Worm (Caenorhabditis elegans) whole organism, L4 larva: ENCODE measurements around the gene srg-36.

ENCODE experiments used
- D1046.2 ChIP-seq: fragments of 200-800 bp; sonication (Bioruptor generic); IDR thresholded peaks from 2 replicates; pipeline ENCODE4 v1.3.6; 2022; ENCODE audit warnings: missing genetic modification characterization, missing compliant biosample characterization
- F44E2.7 ChIP-seq: fragments of 200-800 bp; sonication (Bioruptor generic); IDR thresholded peaks from 2 replicates; pipeline ENCODE4 v2.1.2; 2022; ENCODE audit warnings: missing genetic modification characterization, missing compliant biosample characterization
- Y48G9A.11 ChIP-seq: fragments of 200-800 bp; sonication (Bioruptor generic); IDR thresholded peaks from 2 replicates; pipeline ENCODE4 v1.3.6; 2022; ENCODE audit warnings: missing genetic modification reagents, missing genetic modification characterization, missing compliant biosample characterization
- ZK546.5 ChIP-seq, 2 experiments: sonication (generic microtip); optimal IDR thresholded peaks; 2 replicates each; lab custom pipeline; 2017; ENCODE audit warnings: missing biosample characterization in 2 of 2, missing genetic modification characterization in 2 of 2
- aha-1 ChIP-seq: fragments of 150-350 bp; peaks from one replicate; lab custom pipeline; 2014; ENCODE audit warnings: missing biosample characterization, missing genetic modification characterization
- ceh-44 ChIP-seq: fragments of 200-800 bp; sonication (Bioruptor generic); IDR thresholded peaks from 2 replicates; pipeline ENCODE4 v1.3.6; 2022; ENCODE audit warnings: missing genetic modification reagents, missing genetic modification characterization, missing compliant biosample characterization
- ceh-82 ChIP-seq: sonication (generic microtip); optimal IDR thresholded peaks from 2 replicates; lab custom pipeline; 2017; ENCODE audit warnings: missing biosample characterization, missing genetic modification characterization
- ces-1 ChIP-seq: fragments of 150-350 bp; sonication (generic microtip); optimal IDR thresholded peaks from 4 replicates; lab custom pipeline; 2014; ENCODE audit warnings: missing biosample characterization, missing genetic modification reagents, missing genetic modification characterization
- dpl-1 ChIP-seq: fragments of 150-350 bp; optimal IDR thresholded peaks from 2 replicates; lab custom pipeline; 2014; ENCODE audit warnings: missing biosample characterization, missing genetic modification reagents, missing genetic modification characterization
- duxl-1 ChIP-seq: sonication (generic microtip); optimal IDR thresholded peaks from 2 replicates; lab custom pipeline; 2016; ENCODE audit warnings: mild to moderate bottlenecking, missing genetic modification characterization, moderate library complexity, missing compliant biosample characterization; ENCODE audit not compliant: poor library complexity
- dve-1 ChIP-seq: sonication (generic microtip); optimal IDR thresholded peaks from 2 replicates; lab custom pipeline; 2017; ENCODE audit warnings: antibody characterized with exemption, mild to moderate bottlenecking, missing genetic modification characterization, missing compliant biosample characterization; ENCODE audit not compliant: insufficient read depth
- egl-27 ChIP-seq: sonication (generic microtip); optimal IDR thresholded peaks from 3 replicates; lab custom pipeline; 2017; ENCODE audit warnings: missing biosample characterization, missing genetic modification reagents, missing genetic modification characterization
- egl-43 ChIP-seq: fragments of 200-800 bp; sonication (Bioruptor generic); IDR thresholded peaks from 2 replicates; pipeline ENCODE4 v1.3.6; 2022; ENCODE audit warnings: missing genetic modification reagents, missing genetic modification characterization, missing compliant biosample characterization
- fos-1 ChIP-seq: fragments of 150-350 bp; optimal IDR thresholded peaks from 2 replicates; lab custom pipeline; 2014; ENCODE audit warnings: missing biosample characterization, missing genetic modification characterization
- jun-1 ChIP-seq: fragments of 150-350 bp; optimal IDR thresholded peaks from 2 replicates; lab custom pipeline; 2014; ENCODE audit warnings: missing biosample characterization, missing genetic modification reagents, missing genetic modification characterization
- lin-29 ChIP-seq: fragments of 200-800 bp; sonication (Bioruptor generic); IDR thresholded peaks from 2 replicates; pipeline ENCODE4 v1.3.6; 2022; ENCODE audit warnings: missing genetic modification reagents, missing genetic modification characterization, missing compliant biosample characterization
- lin-39 ChIP-seq: fragments of 150-350 bp; optimal IDR thresholded peaks from 2 replicates; lab custom pipeline; 2014; ENCODE audit warnings: missing biosample characterization, missing genetic modification reagents, missing genetic modification characterization
- madf-5 ChIP-seq, 2 experiments: fragments of 200-800 bp; sonication (Bioruptor generic); IDR thresholded peaks; 2 replicates each; pipeline ENCODE4 v1.3.6; 2022; ENCODE audit warnings: missing compliant biosample characterization in 2 of 2, missing genetic modification characterization in 2 of 2
- mdt-29 ChIP-seq: fragments of 200-800 bp; sonication (Bioruptor generic); IDR thresholded peaks from 2 replicates; pipeline ENCODE4 v1.3.6; 2022; ENCODE audit warnings: missing genetic modification reagents, missing genetic modification characterization, missing compliant biosample characterization
- mes-2 ChIP-seq: sonication (generic microtip); optimal IDR thresholded peaks from 2 replicates; lab custom pipeline; 2016; ENCODE audit warnings: missing genotype, mild to moderate bottlenecking, missing genetic modification characterization, missing compliant biosample characterization; ENCODE audit not compliant: poor library complexity, severe bottlenecking
- nhr-111 ChIP-seq: fragments of 200-800 bp; sonication (Bioruptor generic); optimal IDR thresholded peaks from 2 replicates; lab custom pipeline; 2018; ENCODE audit warnings: mild to moderate bottlenecking, missing genetic modification characterization, missing compliant biosample characterization
- nhr-237 ChIP-seq: sonication (generic microtip); optimal IDR thresholded peaks from 2 replicates; lab custom pipeline; 2017; ENCODE audit warnings: missing biosample characterization, missing genetic modification characterization
- nhr-25 ChIP-seq: sonication (generic microtip); optimal IDR thresholded peaks from 2 replicates; lab custom pipeline; 2017; ENCODE audit warnings: missing genetic modification characterization, mild to moderate bottlenecking, missing compliant biosample characterization, antibody characterized with exemption, moderate library complexity, borderline replicate concordance; ENCODE audit not compliant: insufficient read depth
- nhr-28 ChIP-seq: fragments of 150-350 bp; optimal IDR thresholded peaks from 2 replicates; lab custom pipeline; 2014; ENCODE audit warnings: missing biosample characterization, missing genetic modification characterization
- nhr-42 ChIP-seq: fragments of 200-800 bp; sonication (Bioruptor generic); IDR thresholded peaks from 2 replicates; pipeline ENCODE4 v1.3.6; 2022; ENCODE audit warnings: missing genetic modification characterization, missing compliant biosample characterization
- nhr-6 ChIP-seq: fragments of 150-350 bp; optimal IDR thresholded peaks from 2 replicates; lab custom pipeline; 2014; ENCODE audit warnings: missing biosample characterization, missing genetic modification characterization
- nhr-77 ChIP-seq: fragments of 150-350 bp; optimal IDR thresholded peaks from 2 replicates; lab custom pipeline; 2014; ENCODE audit warnings: missing biosample characterization, missing genetic modification characterization
- pha-4 ChIP-seq, 2 experiments: fragments of 150-350 bp in 1 of 2; fragments of 200-800 bp in 1 of 2; sonication (Bioruptor generic) in 1 of 2; IDR thresholded peaks in 1 of 2; optimal IDR thresholded peaks in 1 of 2; 2 replicates each; pipeline versions ENCODE4 v1.3.6 to Lab custom; 2014 to 2022; ENCODE audit warnings: missing genetic modification characterization in 2 of 2, missing genetic modification reagents in 2 of 2, missing biosample characterization in 1 of 2, missing compliant biosample characterization in 1 of 2
- php-3 ChIP-seq: fragments of 200-800 bp; sonication (Bioruptor generic); IDR thresholded peaks from 2 replicates; pipeline ENCODE4 v1.3.6; 2022; ENCODE audit warnings: missing genetic modification reagents, missing genetic modification characterization, missing compliant biosample characterization
- saeg-2 ChIP-seq: fragments of 200-800 bp; sonication (Bioruptor generic); IDR thresholded peaks from 2 replicates; pipeline ENCODE4 v1.3.6; 2022; ENCODE audit warnings: missing genetic modification reagents, missing genetic modification characterization, missing compliant biosample characterization
- sdz-12 ChIP-seq: fragments of 200-800 bp; sonication (Bioruptor generic); optimal IDR thresholded peaks from 2 replicates; lab custom pipeline; 2018; ENCODE audit warnings: mild to moderate bottlenecking, missing genetic modification characterization, missing compliant biosample characterization
- set-16 ChIP-seq: fragments of 200-800 bp; sonication (Bioruptor generic); IDR thresholded peaks from 2 replicates; pipeline ENCODE4 v1.3.6; 2022; ENCODE audit warnings: missing genetic modification reagents, missing genetic modification characterization, missing compliant biosample characterization
- skn-1 ChIP-seq: fragments of 150-350 bp; optimal IDR thresholded peaks from 2 replicates; lab custom pipeline; 2014; ENCODE audit warnings: missing biosample characterization, missing genetic modification characterization
- spr-1 ChIP-seq: sonication (generic microtip); optimal IDR thresholded peaks from 2 replicates; lab custom pipeline; 2016; ENCODE audit warnings: mild to moderate bottlenecking, missing genetic modification characterization, missing compliant biosample characterization
- tra-1 ChIP-seq: fragments of 200-800 bp; sonication (Bioruptor generic); IDR thresholded peaks from 2 replicates; pipeline ENCODE4 v1.3.6; 2022; ENCODE audit warnings: missing genetic modification reagents, missing genetic modification characterization, missing compliant biosample characterization
- unc-62 ChIP-seq, 3 experiments: fragments of 150-350 bp in 1 of 3; sonication (generic microtip); optimal IDR thresholded peaks in 2 of 3; peaks in 1 of 3; 1 replicate in 1 of 3; 2 replicates in 2 of 3; lab custom pipeline; 2014 to 2017; ENCODE audit warnings: missing biosample characterization in 3 of 3, missing genetic modification characterization in 3 of 3, missing genetic modification reagents in 3 of 3, missing genotype in 1 of 3
- zag-1 ChIP-seq: fragments of 150-350 bp; optimal IDR thresholded peaks from 2 replicates; lab custom pipeline; 2014; ENCODE audit warnings: missing biosample characterization, missing genetic modification characterization
- zip-2 ChIP-seq: fragments of 150-350 bp; optimal IDR thresholded peaks from 2 replicates; lab custom pipeline; 2014; ENCODE audit warnings: missing biosample characterization, missing genetic modification characterization

The srg-36 gene

DNA sequence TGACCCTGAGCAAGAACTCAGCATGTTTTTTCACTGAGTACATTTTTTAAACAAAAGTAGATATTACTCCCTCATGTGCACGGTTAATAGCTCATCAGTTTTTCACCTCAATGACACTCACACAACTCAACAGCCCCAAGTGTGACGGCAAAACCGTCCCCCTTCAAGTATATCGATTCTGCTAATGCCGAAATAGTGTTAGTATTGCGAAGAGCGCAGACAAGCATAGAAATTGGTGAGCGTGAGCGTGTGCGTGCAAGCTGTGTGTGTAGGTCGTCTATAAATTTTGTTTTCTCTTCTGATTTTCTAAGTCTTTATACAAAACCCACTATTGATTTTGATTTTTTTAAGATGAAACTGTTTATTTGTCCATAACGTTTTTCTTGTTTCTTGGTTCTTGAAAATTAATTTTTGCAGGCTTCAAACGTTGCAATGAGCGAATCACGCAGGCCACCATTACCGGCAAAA, 4.1 kb upstream of the srg-36 start, which contains the start of gene K04C1.2 (continued):
- TF ChIP-seq ceh-82 (tag; lab: Kevin White, UChicago) = no peak
- TF ChIP-seq madf-5 (GFP tag; IDR thresholded peaks at IDR 0.05; lab: Robert Waterston, UW) = no peak
- TF ChIP-seq duxl-1 (tag; lab: Kevin White, UChicago) = no peak
- no peak for TF ChIP-seq php-3 (GFP tag; lab: Robert Waterston, UW)
- no peak for TF ChIP-seq Y48G9A.11
- no peak for TF ChIP-seq skn-1 (tag; lab: Kevin White, UChicago)
- peak; percentile 42 for TF ChIP-seq nhr-28 (tag; lab: Kevin White, UChicago)
- no peak for TF ChIP-seq zag-1 (tag; lab: Kevin White, UChicago)

DNA sequence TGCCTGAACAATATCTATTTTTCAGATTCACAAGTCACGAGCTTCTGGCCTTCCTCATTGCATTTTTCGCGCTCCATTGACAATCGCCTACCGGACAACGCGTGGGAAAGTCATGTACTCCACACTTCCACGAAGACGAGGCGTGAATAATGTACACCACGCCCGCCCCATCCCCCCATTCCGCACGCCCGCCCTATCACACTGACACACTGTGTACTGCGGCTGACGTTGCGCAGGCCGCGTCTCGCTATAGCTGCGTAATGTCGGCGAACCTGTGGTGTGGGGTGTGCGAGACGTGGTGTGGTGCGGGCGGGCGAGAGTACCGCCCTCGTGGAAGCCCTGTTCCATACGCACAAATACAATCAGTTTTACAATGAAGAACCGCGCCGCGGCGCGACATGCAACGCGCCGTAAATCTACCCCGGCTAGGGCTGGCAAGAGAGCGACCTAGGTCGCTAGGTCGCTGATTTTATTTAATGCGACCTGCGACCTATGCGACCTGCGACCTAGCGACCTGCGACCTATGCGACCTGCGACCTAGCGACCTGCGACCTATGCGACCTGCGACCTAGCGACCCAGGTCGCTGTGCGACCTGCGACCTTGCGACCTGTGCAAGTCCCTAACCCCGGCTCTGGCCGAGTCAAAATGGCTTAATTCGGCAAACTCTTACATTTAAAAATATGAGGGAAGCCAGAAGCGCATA, 2.0 kb upstream of the srg-36 start:
- TF ChIP-seq nhr-25 (no peak), nhr-42 (GFP tag; lab: Robert Waterston, UW) (no peak), zip-2 (tag; lab: Kevin White, UChicago) (no peak), jun-1 (no peak), duxl-1 (tag; lab: Kevin White, UChicago) (no peak), pha-4 (GFP tag; IDR thresholded peaks at IDR 0.05; lab: Robert Waterston, UW) (peak; percentile 44; the same call in 1 of the 2 replicates), pha-4 (tag; optimal IDR thresholded peaks at IDR 0.05; lab: Kevin White, UChicago) (no peak), set-16 (GFP tag; lab: Robert Waterston, UW) (peak; percentile 87), aha-1 (tag; lab: Kevin White, UChicago) (peak; percentile 70), nhr-237 (no peak)

DNA sequence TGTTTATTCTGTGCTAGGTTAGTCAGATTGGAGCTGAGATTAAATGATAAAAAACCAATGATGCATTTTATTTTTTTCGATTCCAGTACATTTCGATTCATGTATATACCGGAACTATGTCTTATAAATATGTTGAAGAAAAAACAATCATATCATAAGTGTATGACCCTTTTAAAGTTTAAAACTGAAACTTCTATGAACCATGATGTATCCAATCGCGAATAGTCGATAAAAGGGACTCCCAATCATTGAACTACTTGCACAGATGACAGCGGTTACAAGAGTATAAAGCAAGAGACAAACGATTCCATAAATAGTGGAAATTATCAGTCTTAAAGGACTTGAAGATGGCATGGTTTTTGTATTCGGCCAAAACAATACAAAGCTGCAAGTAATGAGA, 666 bp upstream of the srg-36 start, which contains the start of gene srg-37:
TSS of gene srg-37 (minus strand) at position 101 of the 400 bp plus-strand sequence.
- no peak for TF ChIP-seq zag-1 (tag; lab: Kevin White, UChicago)
- no peak for TF ChIP-seq nhr-111 (GFP tag; lab: Kevin White, UChicago)
- TF ChIP-seq ceh-44 (GFP tag; lab: Robert Waterston, UW) = no peak
- no peak for TF ChIP-seq lin-29 (GFP tag; lab: Robert Waterston, UW)
- no peak for TF ChIP-seq dve-1 (tag; lab: Kevin White, UChicago)
- no peak for TF ChIP-seq spr-1 (tag; lab: Kevin White, UChicago)
- no peak for TF ChIP-seq nhr-77 (tag; lab: Kevin White, UChicago)
- TF ChIP-seq php-3 (GFP tag; lab: Robert Waterston, UW) = no peak
- no peak for TF ChIP-seq mes-2 (tag; lab: Kevin White, UChicago)
- TF ChIP-seq mdt-29 (GFP tag; lab: Robert Waterston, UW) = no peak
- no peak for TF ChIP-seq fos-1 (tag; lab: Kevin White, UChicago)
- no peak for TF ChIP-seq nhr-6 (tag; lab: Kevin White, UChicago)
- TF ChIP-seq egl-27 (tag; lab: Kevin White, UChicago) = no peak
- no peak for TF ChIP-seq ces-1
- no peak for TF ChIP-seq pha-4 (GFP tag; IDR thresholded peaks at IDR 0.05; lab: Robert Waterston, UW)
- TF ChIP-seq pha-4 (tag; optimal IDR thresholded peaks at IDR 0.05; lab: Kevin White, UChicago) = no peak
- no peak for TF ChIP-seq sdz-12 (GFP tag; lab: Kevin White, UChicago)

DNA sequence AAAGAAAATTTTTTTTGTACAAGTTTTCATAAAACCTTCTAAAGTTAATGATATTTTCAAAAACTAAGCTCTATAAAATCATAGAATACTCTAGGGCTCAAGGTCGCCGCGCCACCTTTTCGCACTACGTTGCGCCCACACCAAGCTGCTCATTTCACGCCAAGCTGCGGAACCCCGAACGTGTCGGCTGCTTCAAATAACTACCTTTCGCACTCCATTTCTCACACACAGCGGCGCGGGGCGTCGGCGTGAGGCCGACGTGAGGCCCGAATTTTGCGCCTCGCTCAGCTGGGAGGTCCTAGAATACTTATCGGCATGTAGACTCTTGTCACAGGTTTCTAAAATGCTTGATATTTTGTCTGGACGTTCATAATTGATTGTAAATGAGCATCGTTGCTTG, 2.3 kb downstream of the srg-36 start:
- TF ChIP-seq egl-43 (GFP tag; lab: Robert Waterston, UW) (no peak), ceh-82 (tag; lab: Kevin White, UChicago) (no peak), tra-1 (no peak), aha-1 (tag; lab: Kevin White, UChicago) (peak; percentile 93), F44E2.7 (no peak), dpl-1 (GFP tag; lab: Kevin White, UChicago) (no peak), unc-62 (GFP tag; optimal IDR thresholded peaks at IDR 0.05 in 1 of 2; lab: Kevin White, UChicago) (peak in 1 of 2 experiments; percentile 3), unc-62 (tag; optimal IDR thresholded peaks at IDR 0.05; lab: Kevin White, UChicago) (no peak), lin-39 (tag; lab: Kevin White, UChicago) (no peak), ZK546.5 (tag; optimal IDR thresholded peaks at IDR 0.05; lab: Kevin White, UChicago) (no peak), set-16 (GFP tag; lab: Robert Waterston, UW) (peak; percentile 65; the same call in 1 of the 2 replicates), pha-4 (GFP tag; IDR thresholded peaks at IDR 0.05; lab: Robert Waterston, UW) (no peak), pha-4 (tag; optimal IDR thresholded peaks at IDR 0.05; lab: Kevin White, UChicago) (no peak), D1046.2 (GFP tag; lab: Robert Waterston, UW) (no peak), saeg-2 (no peak)
